Worm (Caenorhabditis elegans) whole organism, midembryonic: ENCODE results near the gene sod-3.
"Not testable (repeated sequence)": the region's sequence is repeated elsewhere in the genome, so short reads cannot be mapped to it uniquely, and the experiment has no call there.

Experiments
- flt-1 ChIP-seq: fragments of 200-800 bp; sonication (Bioruptor generic); IDR thresholded peaks from 2 replicates; pipeline ENCODE4 v1.3.6; 2022; ENCODE audit warnings: missing genetic modification characterization, missing compliant biosample characterization
- ref-1 ChIP-seq: fragments of 200-800 bp; sonication (Bioruptor generic); conservative IDR thresholded peaks from 2 replicates; pipeline ENCODE4 v1.3.6; 2022; ENCODE audit warnings: missing genetic modification reagents, missing genetic modification characterization, missing compliant biosample characterization
- tab-1 ChIP-seq: fragments of 200-800 bp; sonication (Bioruptor generic); IDR thresholded peaks from 2 replicates; pipeline ENCODE4 v1.3.6; 2022; ENCODE audit warnings: missing genetic modification characterization, missing compliant biosample characterization

DNA sequence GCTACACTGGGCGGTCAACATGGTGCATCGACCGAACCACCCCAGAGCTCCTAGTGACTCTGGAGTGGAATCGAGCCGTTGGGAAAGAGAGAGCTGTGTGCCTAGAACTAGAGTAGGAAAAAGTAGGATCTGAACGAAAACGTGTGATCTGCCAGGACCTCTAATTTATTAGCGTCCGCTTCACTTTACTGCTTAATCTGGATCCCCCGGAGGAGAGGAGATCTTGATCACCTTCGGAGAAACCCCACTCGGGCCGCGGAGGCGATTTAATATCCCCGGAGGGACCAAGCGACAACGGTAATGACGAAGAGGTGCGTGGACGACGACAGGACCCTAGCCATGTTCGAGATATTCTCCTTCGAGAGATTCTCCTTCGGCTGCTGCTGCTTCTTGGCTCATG lies 24.8 kb downstream of the sod-3 start, which contains the start of gene K09E3.2:
- TF ChIP-seq ref-1; tab-1 (GFP tag; lab: Robert Waterston, UW); flt-1 (GFP tag; lab: Robert Waterston, UW): not testable (repeated sequence)
